Worm (Caenorhabditis elegans): Measurements from ENCODE around the gene T07A9.12.

DNA sequence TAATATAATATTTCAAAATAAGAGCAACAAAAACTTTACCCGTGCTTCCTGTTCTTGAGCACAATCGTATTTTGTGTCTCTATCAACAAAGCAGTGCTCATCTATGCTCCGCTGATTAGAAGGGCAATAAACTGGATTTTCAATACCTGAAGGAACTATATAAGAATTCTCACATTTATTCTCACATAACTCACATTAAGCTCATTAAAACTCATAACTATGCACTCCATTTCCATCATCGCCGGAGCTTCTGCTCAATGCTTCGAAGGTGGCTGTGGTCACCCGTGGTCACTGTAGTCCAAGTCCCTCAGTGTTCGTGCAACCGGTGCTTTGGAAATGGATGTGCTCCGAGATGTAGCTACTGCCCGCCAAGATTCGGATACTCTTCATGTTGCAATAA is 44.1 kb downstream of the T07A9.12 start, which contains the start of the genes Y66H1A.8 and M04G7.5:
- TF ChIP-seq T22C8.4 (GFP tag; IDR thresholded peaks at IDR 0.05) (no peak), cog-1 (tag; optimal IDR thresholded peaks at IDR 0.05) (no peak)

Data from whole organism, midembryonic.